Worm (Caenorhabditis elegans): ENCODE measurements around the gene inx-5.
A peak's percentile ranks its signal among the peaks of the same experiment; 100 is the strongest.

Gene inx-5

DNA sequence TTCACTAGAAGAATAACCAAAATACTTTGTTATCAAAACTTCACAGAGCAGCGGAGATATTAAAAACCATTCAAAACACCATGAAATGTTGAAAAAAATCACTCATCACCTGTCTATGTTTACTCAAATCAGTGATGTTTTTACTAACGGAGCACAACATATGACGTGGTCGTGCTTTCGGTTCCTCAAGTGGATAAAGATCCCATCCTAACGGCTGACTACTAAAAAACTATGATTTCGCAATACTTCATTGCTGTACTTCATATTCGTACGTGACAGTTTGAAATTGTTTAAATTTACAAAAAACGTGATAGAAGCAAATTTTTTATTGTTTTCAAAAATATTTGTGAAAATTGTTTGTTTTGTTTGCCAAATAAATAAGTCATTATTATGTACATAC lies 44.5 kb downstream of the inx-5 start:
- TF ChIP-seq fos-1 (tag; optimal IDR thresholded peaks at IDR 0.05) (no peak), lin-38 (GFP tag; IDR thresholded peaks at IDR 0.05) (no peak), aha-1 (tag) (no peak), spr-1 (tag; optimal IDR thresholded peaks at IDR 0.05) (no peak), hif-1 (tag; optimal IDR thresholded peaks at IDR 0.05) (peak in 1 of 2 experiments; percentile 95), lim-7 (GFP tag; IDR thresholded peaks at IDR 0.05) (no peak), mes-2 (tag; optimal IDR thresholded peaks at IDR 0.05; ENCODE audit: poor library complexity, severe bottlenecking) (no peak), vab-7 (GFP tag; IDR thresholded peaks at IDR 0.05) (no peak), skn-1 (tag; optimal IDR thresholded peaks at IDR 0.05) (no peak), F44E2.7 (GFP tag; IDR thresholded peaks at IDR 0.05) (no peak), Y105C5A.15 (GFP tag; IDR thresholded peaks at IDR 0.05) (no peak), daf-16 (GFP tag; optimal IDR thresholded peaks at IDR 0.05) (peak in 1 of 2 experiments; percentile 94), daf-16 (tag; optimal IDR thresholded peaks at IDR 0.05) (no peak), hlh-30 (tag; optimal IDR thresholded peaks at IDR 0.05; ENCODE audit: insufficient read depth) (peak; percentile 44), daf-19 (GFP tag; conservative IDR thresholded peaks at IDR 0.05) (no peak), nhr-6 (tag; optimal IDR thresholded peaks at IDR 0.05) (no peak)

DNA sequence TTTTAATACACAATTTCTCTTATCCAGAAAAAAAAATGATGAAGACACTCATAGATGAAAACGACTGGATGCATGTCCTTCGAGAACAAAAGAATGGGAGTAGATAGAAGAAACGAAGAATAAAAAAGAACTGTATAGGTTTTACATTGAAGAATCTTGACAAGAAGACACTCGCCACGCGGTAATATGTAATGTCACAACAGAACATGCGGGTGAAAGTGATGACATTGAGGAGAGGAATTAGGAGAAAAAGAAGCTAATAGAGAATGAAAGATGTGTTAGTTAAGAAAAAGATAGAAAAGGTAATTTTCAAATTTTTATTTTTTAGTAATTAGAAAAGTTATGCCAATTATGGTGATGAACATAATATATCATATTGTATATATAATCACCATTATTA lies 46.8 kb downstream of the inx-5 start:
- no peak for TF ChIP-seq daf-12 (tag; optimal IDR thresholded peaks at IDR 0.05)
- peak; percentile 49 for TF ChIP-seq nhr-25 (tag; optimal IDR thresholded peaks at IDR 0.05; ENCODE audit: borderline replicate concordance, insufficient read depth)
- peak; percentile 48 for TF ChIP-seq mxl-3 (GFP tag; optimal IDR thresholded peaks at IDR 0.05)
- TF ChIP-seq mdl-1 (tag; optimal IDR thresholded peaks at IDR 0.05), result peak in 1 of 2 experiments; percentile 31
- TF ChIP-seq T26A8.4 (GFP tag; IDR thresholded peaks at IDR 0.05), result no peak
- peak; percentile 22 for TF ChIP-seq nhr-28 (tag; optimal IDR thresholded peaks at IDR 0.05)
- no peak for TF ChIP-seq arid-1 (GFP tag; conservative IDR thresholded peaks at IDR 0.05)
- no peak for TF ChIP-seq madf-5 (GFP tag; IDR thresholded peaks at IDR 0.05)
- no peak for TF ChIP-seq nhr-10 (tag; optimal IDR thresholded peaks at IDR 0.05)
- TF ChIP-seq hlh-30 (tag; optimal IDR thresholded peaks at IDR 0.05; ENCODE audit: insufficient read depth), result peak; percentile 70

DNA sequence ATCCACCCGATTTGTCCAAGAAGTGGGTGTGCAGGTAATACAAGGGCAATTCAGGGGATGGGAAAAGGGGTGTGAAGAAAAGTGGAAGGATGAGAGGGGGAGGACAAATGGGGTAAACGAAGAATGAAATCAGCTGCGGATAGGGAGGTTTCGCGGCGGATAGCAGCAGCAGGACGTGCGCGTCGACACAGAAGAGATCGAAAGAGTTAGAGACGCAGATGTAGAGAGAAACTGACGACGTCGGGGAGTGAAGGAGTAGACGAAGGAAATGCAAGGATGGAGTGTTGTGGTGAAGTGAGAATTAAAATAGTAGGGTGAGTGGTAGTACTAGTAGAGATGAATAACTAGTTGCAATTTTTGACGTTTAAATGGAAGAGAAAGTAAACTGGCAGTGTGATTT lies 49.9 kb downstream of the inx-5 start, which contains the start of gene M60.6:
TSS of gene M60.6 (minus strand) at position 166 of the 400 bp plus-strand sequence.
- TF ChIP-seq nhr-6 (tag; optimal IDR thresholded peaks at IDR 0.05), result no peak
- peak; percentile 6 for TF ChIP-seq fkh-10 (GFP tag; optimal IDR thresholded peaks at IDR 0.05)
- TF ChIP-seq ztf-11 (tag; optimal IDR thresholded peaks at IDR 0.05), result no peak
- TF ChIP-seq Y75B8A.6 (GFP tag; IDR thresholded peaks at IDR 0.05), result no peak
- peak; percentile 9 for TF ChIP-seq mes-2 (tag; optimal IDR thresholded peaks at IDR 0.05; ENCODE audit: poor library complexity, severe bottlenecking)
- peak; percentile 33 for TF ChIP-seq rbr-2 (tag; optimal IDR thresholded peaks at IDR 0.05)
- peak; percentile 58; the same call in 1 of the 2 replicates for TF ChIP-seq ctbp-1 (GFP tag; IDR thresholded peaks at IDR 0.05)
- peak; percentile 7 for TF ChIP-seq nhr-28 (tag; optimal IDR thresholded peaks at IDR 0.05)
- TF ChIP-seq ces-1 (GFP tag; optimal IDR thresholded peaks at IDR 0.05), result no peak
- TF ChIP-seq cey-2 (tag; optimal IDR thresholded peaks at IDR 0.05; ENCODE audit: borderline replicate concordance, insufficient read depth), result no peak
- TF ChIP-seq egl-27 (tag; optimal IDR thresholded peaks at IDR 0.05), result no peak
- no peak for TF ChIP-seq egl-43 (GFP tag; IDR thresholded peaks at IDR 0.05)
- peak; percentile 34 for TF ChIP-seq mxl-3 (GFP tag; optimal IDR thresholded peaks at IDR 0.05)
- TF ChIP-seq ceh-28 (tag; optimal IDR thresholded peaks at IDR 0.05), result no peak
- TF ChIP-seq lsy-2 (tag; optimal IDR thresholded peaks at IDR 0.05), result peak in 1 of 2 experiments; percentile 20
- peak; percentile 33 for TF ChIP-seq hlh-11 (tag; optimal IDR thresholded peaks at IDR 0.05)
- TF ChIP-seq hmg-1.1 (GFP tag; IDR thresholded peaks at IDR 0.05), result peak; percentile 56
- TF ChIP-seq Y105C5A.15 (GFP tag; IDR thresholded peaks at IDR 0.05), result no peak
- TF ChIP-seq mep-1 (tag; optimal IDR thresholded peaks at IDR 0.05), result peak; percentile 10
